Fruit fly (Drosophila melanogaster) whole organism, prepupa: Measurements from ENCODE around the gene CG33703.

Experiments
- Lpt ChIP-seq: fragments of 200-800 bp; sonication (Bioruptor generic); optimal IDR thresholded peaks from 3 replicates; lab custom pipeline; 2016; ENCODE audit warnings: missing biosample characterization, missing genetic modification characterization
- Sox15 ChIP-seq: fragments of 200-800 bp; sonication (Bioruptor generic); optimal IDR thresholded peaks from 3 replicates; lab custom pipeline; 2016; ENCODE audit warnings: missing biosample characterization, missing genetic modification characterization
- dsx ChIP-seq: fragments of 200-800 bp; optimal IDR thresholded peaks from 3 replicates; lab custom pipeline; 2019; ENCODE audit warnings: missing biosample characterization, mild to moderate bottlenecking, missing genetic modification characterization, moderate library complexity; ENCODE audit not compliant: poor library complexity, severe bottlenecking

- TF ChIP-seq Sox15 (GFP tag; lab: Kevin White, UChicago) (no peak), Lpt (GFP tag; lab: Kevin White, UChicago) (no peak), dsx (GFP tag; lab: Kevin White, UChicago) (no peak)
Observed at dm6 chr3L:9543899-9544298, 31.4 kb upstream of the CG33703 start, which contains the start of gene Ir67a.
